Fruit fly (Drosophila melanogaster) S2 (cell line): ENCODE measurements around the gene CG42832.

Source experiments
- CG8478 ChIP-seq: fragments of >200 bp; optimal IDR thresholded peaks from 2 replicates; lab custom pipeline; 2018
- CTCF ChIP-seq, 2 experiments: fragments of >200 bp; optimal IDR thresholded peaks; 2 replicates each; lab custom pipeline; 2018

DNA sequence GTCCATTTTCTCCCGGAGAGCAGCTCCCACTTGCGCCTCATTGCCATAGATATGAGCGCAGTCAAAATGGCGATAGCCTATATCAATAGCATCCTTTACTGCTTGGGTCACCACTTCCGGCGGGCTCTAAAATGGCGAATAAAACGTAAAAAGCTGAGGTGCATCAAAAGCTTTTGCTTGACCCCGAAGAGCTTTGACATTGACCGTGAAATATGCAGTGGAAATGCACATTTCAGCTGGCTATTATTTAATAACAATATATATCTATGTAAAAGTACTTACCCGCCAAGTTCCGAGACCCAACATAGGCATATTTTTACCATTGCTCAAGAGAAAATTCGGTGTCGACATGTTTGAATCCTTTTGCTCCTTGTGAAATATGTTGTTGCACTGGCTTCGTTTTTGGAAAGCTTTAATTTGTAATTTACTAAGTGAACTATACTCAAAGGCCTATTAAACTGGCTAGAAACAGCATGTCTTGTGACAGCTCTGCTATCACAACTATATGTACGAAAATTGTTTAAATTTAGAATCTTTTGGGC is 15.8 kb downstream of the CG42832 start, which contains the start of gene CG6083:
- TF ChIP-seq CG8478 (lab: Kevin White, UChicago), result no peak
- no peak for TF ChIP-seq CTCF (optimal IDR thresholded peaks at IDR 0.05; lab: Kevin White, UChicago)
